Fruit fly (Drosophila melanogaster): Measurements from ENCODE around the gene SLIRP1.

Gene SLIRP1

dm6 chrX:21306485-21307142 lies 12.5 kb downstream of the SLIRP1 start, which contains the start of gene Abca3 (continued):
- no peak for TF ChIP-seq sima (GFP tag; optimal IDR thresholded peaks at IDR 0.05)
- TF ChIP-seq sr (GFP tag; IDR thresholded peaks at IDR 0.05) = no peak
- TF ChIP-seq sqz (GFP tag; optimal IDR thresholded peaks at IDR 0.05) = peak; percentile 17
- peak; percentile 30 for TF ChIP-seq CG12744 (GFP tag; optimal IDR thresholded peaks at IDR 0.05)
- TF ChIP-seq repo (GFP tag; optimal IDR thresholded peaks at IDR 0.05) = peak; percentile 49
- TF ChIP-seq CG30020 (tag; optimal IDR thresholded peaks at IDR 0.05) = peak; percentile 39
- TF ChIP-seq ewg (GFP tag; optimal IDR thresholded peaks at IDR 0.05) = peak; percentile 11
- no peak for TF ChIP-seq TFAM (GFP tag; optimal IDR thresholded peaks at IDR 0.05)
- TF ChIP-seq CG8281 (tag; optimal IDR thresholded peaks at IDR 0.05) = peak; percentile 2
- TF ChIP-seq CG13424 (tag; optimal IDR thresholded peaks at IDR 0.05) = peak; percentile 78
- peak in 1 of 2 experiments; percentile 79 for TF ChIP-seq eve (GFP tag; optimal IDR thresholded peaks at IDR 0.05)
- peak; percentile 43; the same call in 1 of the 2 replicates for TF ChIP-seq esg (GFP tag; conservative IDR thresholded peaks at IDR 0.05)
- no peak for TF ChIP-seq toy (GFP tag; IDR thresholded peaks at IDR 0.05)
- TF ChIP-seq Hr3 (GFP tag; optimal IDR thresholded peaks at IDR 0.05) = peak; percentile 35
- TF ChIP-seq CG1832 (GFP tag; optimal IDR thresholded peaks at IDR 0.05) = no peak
- no peak for TF ChIP-seq CG6175 (GFP tag; IDR thresholded peaks at IDR 0.05)
- TF ChIP-seq CG14441 (GFP tag; IDR thresholded peaks at IDR 0.05) = no peak
- TF ChIP-seq CoRest (tag; optimal IDR thresholded peaks at IDR 0.05) = peak; percentile 78
- no peak for TF ChIP-seq sim (GFP tag; IDR thresholded peaks at IDR 0.05)
- peak; percentile 55 for TF ChIP-seq Xbp1 (GFP tag; optimal IDR thresholded peaks at IDR 0.05)
- TF ChIP-seq hb (GFP tag; IDR thresholded peaks at IDR 0.05; ENCODE audit: partially characterized antibody) = no peak
- no peak; the same call in 1 of the 2 replicates for TF ChIP-seq CG6272 (GFP tag; IDR thresholded peaks at IDR 0.05)
- peak; percentile 42 for TF ChIP-seq CG12071 (GFP tag; optimal IDR thresholded peaks at IDR 0.05)
- TF ChIP-seq GATAe (GFP tag; conservative IDR thresholded peaks at IDR 0.05) = no peak
- TF ChIP-seq dmrt11E (tag; optimal IDR thresholded peaks at IDR 0.05) = peak; percentile 43
- peak; percentile 49; the same call in 1 of the 3 replicates for TF ChIP-seq CG14050 (GFP tag; IDR thresholded peaks at IDR 0.05)
- no peak for TF ChIP-seq CG4360 (GFP tag; IDR thresholded peaks at IDR 0.05)
- TF ChIP-seq tna (GFP tag; IDR thresholded peaks at IDR 0.05; ENCODE audit: partially characterized antibody) = no peak
- TF ChIP-seq CG3726 (GFP tag; IDR thresholded peaks at IDR 0.05) = no peak
- no peak for TF ChIP-seq CG18011 (GFP tag; optimal IDR thresholded peaks at IDR 0.05)
- no peak for TF ChIP-seq fru (optimal IDR thresholded peaks at IDR 0.05)
- peak; percentile 44; the same call in 2 of the 3 replicates for TF ChIP-seq croc (GFP tag; conservative IDR thresholded peaks at IDR 0.05)
- peak; percentile 23 for TF ChIP-seq CG1602 (GFP tag; optimal IDR thresholded peaks at IDR 0.05)
- peak; percentile 63 for TF ChIP-seq shn (GFP tag; optimal IDR thresholded peaks at IDR 0.05)
- TF ChIP-seq Adf1 (GFP tag; IDR thresholded peaks at IDR 0.05) = peak; percentile 22; the same call in 1 of the 2 replicates
- TF ChIP-seq CG33213 (GFP tag; optimal IDR thresholded peaks at IDR 0.05) = no peak
- TF ChIP-seq eyg (GFP tag; optimal IDR thresholded peaks at IDR 0.05) = peak; percentile 50
- TF ChIP-seq CG13296 (GFP tag; optimal IDR thresholded peaks at IDR 0.05) = peak; percentile 65
- TF ChIP-seq schlank (tag; optimal IDR thresholded peaks at IDR 0.05) = peak; percentile 42
- TF ChIP-seq CG7963 (GFP tag; IDR thresholded peaks at IDR 0.05; ENCODE audit: partially characterized antibody) = no peak
- TF ChIP-seq CG4730 (GFP tag; IDR thresholded peaks at IDR 0.05) = peak; percentile 19; the same call in 1 of the 2 replicates
- TF ChIP-seq scrt (GFP tag; optimal IDR thresholded peaks at IDR 0.05) = peak; percentile 66
- no peak for TF ChIP-seq CG4820 (GFP tag; optimal IDR thresholded peaks at IDR 0.05)
- TF ChIP-seq sob (GFP tag; IDR thresholded peaks at IDR 0.05) = peak; percentile 71
- TF ChIP-seq Lim3 (GFP tag; IDR thresholded peaks at IDR 0.05) = no peak
- no peak for TF ChIP-seq CG9797 (GFP tag; optimal IDR thresholded peaks at IDR 0.05)
- TF ChIP-seq Sin3A (optimal IDR thresholded peaks at IDR 0.05) = peak; percentile 38
- peak; percentile 65 for TF ChIP-seq unpg (GFP tag; optimal IDR thresholded peaks at IDR 0.05)
- peak; percentile 34 for TF ChIP-seq CG13287 (GFP tag; IDR thresholded peaks at IDR 0.05; ENCODE audit: partially characterized antibody)
- peak; percentile 2 for TF ChIP-seq YL-1 (GFP tag; optimal IDR thresholded peaks at IDR 0.05)
- TF ChIP-seq tx (GFP tag; optimal IDR thresholded peaks at IDR 0.05) = peak; percentile 42

Data from whole organism, embryonic.